Fruit fly (Drosophila melanogaster): ENCODE measurements around the gene Spag1.

The Spag1 gene

dm6 chr3R:26980282-26980691 is 32.7 kb downstream of the Spag1 start (continued):
- TF ChIP-seq CG33557 (GFP tag; optimal IDR thresholded peaks at IDR 0.05) (no peak), sd (tag; optimal IDR thresholded peaks at IDR 0.05) (peak; percentile 74), CG18599 (GFP tag; optimal IDR thresholded peaks at IDR 0.05) (no peak), CG34224 (GFP tag; IDR thresholded peaks at IDR 0.05; ENCODE audit: partially characterized antibody) (peak; percentile 36; the same call in 1 of the 3 replicates), phol (tag; optimal IDR thresholded peaks at IDR 0.05) (no peak), sima (GFP tag; optimal IDR thresholded peaks at IDR 0.05) (no peak), CG34376 (GFP tag; optimal IDR thresholded peaks at IDR 0.05) (peak; percentile 66), CG17829 (tag; optimal IDR thresholded peaks at IDR 0.05) (no peak), lola (GFP tag; optimal IDR thresholded peaks at IDR 0.05) (no peak), croc (GFP tag; conservative IDR thresholded peaks at IDR 0.05) (no peak), repo (GFP tag; optimal IDR thresholded peaks at IDR 0.05) (no peak), maf-S (GFP tag; optimal IDR thresholded peaks at IDR 0.05) (no peak), D19B (GFP tag; optimal IDR thresholded peaks at IDR 0.05) (no peak), CG30403 (GFP tag; optimal IDR thresholded peaks at IDR 0.05) (no peak), lov (optimal IDR thresholded peaks at IDR 0.05) (no peak), lov (GFP tag; IDR thresholded peaks at IDR 0.05) (no peak), Side (GFP tag; optimal IDR thresholded peaks at IDR 0.05) (no peak), vvl (GFP tag; IDR thresholded peaks at IDR 0.05) (peak; percentile 84), CG11093 (GFP tag; IDR thresholded peaks at IDR 0.05) (no peak), Aef1 (GFP tag; IDR thresholded peaks at IDR 0.05) (no peak), Neu2 (GFP tag; optimal IDR thresholded peaks at IDR 0.05; ENCODE audit: borderline replicate concordance) (no peak), CG18476 (GFP tag; optimal IDR thresholded peaks at IDR 0.05) (no peak), ERR (GFP tag; optimal IDR thresholded peaks at IDR 0.05) (peak; percentile 15), CG10267 (tag; optimal IDR thresholded peaks at IDR 0.05) (no peak), Dip3 (GFP tag; optimal IDR thresholded peaks at IDR 0.05) (no peak), CG3407 (GFP tag; optimal IDR thresholded peaks at IDR 0.05) (no peak), shn (GFP tag; optimal IDR thresholded peaks at IDR 0.05) (no peak), tin (GFP tag; optimal IDR thresholded peaks at IDR 0.05) (no peak), Max (GFP tag; optimal IDR thresholded peaks at IDR 0.05) (no peak), CG31388 (GFP tag; optimal IDR thresholded peaks at IDR 0.05) (no peak), CG7928 (GFP tag; optimal IDR thresholded peaks at IDR 0.05) (no peak), knrl (GFP tag; IDR thresholded peaks at IDR 0.05; ENCODE audit: partially characterized antibody) (no peak; the same call in 2 of the 3 replicates), Ets97D (GFP tag; optimal IDR thresholded peaks at IDR 0.05) (no peak), CG14014 (GFP tag; IDR thresholded peaks at IDR 0.05) (no peak), CG4360 (GFP tag; IDR thresholded peaks at IDR 0.05) (peak; percentile 89), CG12659 (GFP tag; optimal IDR thresholded peaks at IDR 0.05) (no peak), CG17385 (GFP tag; optimal IDR thresholded peaks at IDR 0.05) (peak; percentile 24), esg (GFP tag; conservative IDR thresholded peaks at IDR 0.05) (no peak), CG9609 (GFP tag; optimal IDR thresholded peaks at IDR 0.05) (no peak), pnt (GFP tag; optimal IDR thresholded peaks at IDR 0.05) (no peak), Jarid2 (GFP tag; optimal IDR thresholded peaks at IDR 0.05) (peak; percentile 88), CG10543 (GFP tag; optimal IDR thresholded peaks at IDR 0.05) (peak; percentile 54), CG7556 (GFP tag; optimal IDR thresholded peaks at IDR 0.05) (no peak), CG7357 (GFP tag; IDR thresholded peaks at IDR 0.05) (no peak), crc (GFP tag; optimal IDR thresholded peaks at IDR 0.05) (no peak), Usf (GFP tag; optimal IDR thresholded peaks at IDR 0.05) (no peak), CG8944 (GFP tag; optimal IDR thresholded peaks at IDR 0.05) (no peak), Sox100B (GFP tag; optimal IDR thresholded peaks at IDR 0.05) (no peak), CG4730 (GFP tag; IDR thresholded peaks at IDR 0.05) (no peak), her (GFP tag; optimal IDR thresholded peaks at IDR 0.05) (no peak), CG17802 (tag; optimal IDR thresholded peaks at IDR 0.05) (no peak), BtbVII (GFP tag; optimal IDR thresholded peaks at IDR 0.05) (peak; percentile 1)
